Fruit fly (Drosophila melanogaster): ENCODE results near the gene RpS27A.

The RpS27A gene

DNA sequence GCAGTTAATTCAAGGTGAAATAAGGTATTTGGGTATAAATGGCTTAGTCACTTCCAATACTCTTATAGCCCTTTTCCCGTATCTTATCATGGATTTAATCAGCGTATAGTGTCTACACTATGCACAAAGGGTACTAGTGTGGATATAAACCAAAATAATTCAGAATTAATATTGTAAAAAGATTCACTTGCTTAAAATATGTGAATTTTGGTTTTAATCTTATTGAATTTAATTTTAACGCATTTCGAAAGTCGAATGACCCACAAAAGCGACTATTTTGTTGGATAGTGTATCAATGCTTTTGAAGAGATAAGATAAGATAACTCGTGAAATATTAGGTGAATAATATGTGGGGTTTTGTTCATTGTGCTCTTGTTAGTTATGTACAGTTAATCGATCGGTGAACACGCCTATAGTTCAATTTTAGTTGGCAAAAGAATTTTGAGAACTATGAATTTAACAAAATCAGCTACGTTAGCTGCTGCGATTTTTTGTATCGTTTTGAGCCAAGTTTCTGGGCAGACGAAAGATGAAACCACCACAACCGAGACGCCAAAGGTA lies 26.2 kb upstream of the RpS27A start, which contains the start of gene CG5096 (continued):
- TF ChIP-seq hbn (GFP tag; IDR thresholded peaks at IDR 0.05; ENCODE audit: partially characterized antibody) (no peak), CG11504 (tag; optimal IDR thresholded peaks at IDR 0.05) (peak; percentile 92), Kr (GFP tag; optimal IDR thresholded peaks at IDR 0.05) (no peak), CG8089 (GFP tag; optimal IDR thresholded peaks at IDR 0.05) (peak; percentile 64), CG15601 (tag; optimal IDR thresholded peaks at IDR 0.05) (peak; percentile 83), Sox100B (GFP tag; optimal IDR thresholded peaks at IDR 0.05) (peak; percentile 83), nmo (GFP tag; optimal IDR thresholded peaks at IDR 0.05) (peak; percentile 88), toy (GFP tag; IDR thresholded peaks at IDR 0.05) (peak; percentile 74; the same call in 1 of the 2 replicates), schlank (tag; optimal IDR thresholded peaks at IDR 0.05) (peak; percentile 84), B-H2 (GFP tag; optimal IDR thresholded peaks at IDR 0.05) (peak; percentile 84), Fer1 (GFP tag; optimal IDR thresholded peaks at IDR 0.05) (peak; percentile 95), unpg (GFP tag; optimal IDR thresholded peaks at IDR 0.05) (peak; percentile 92), Rfx (GFP tag; IDR thresholded peaks at IDR 0.05) (peak; percentile 93), Hey (tag; optimal IDR thresholded peaks at IDR 0.05) (no peak), CG18011 (GFP tag; optimal IDR thresholded peaks at IDR 0.05) (peak; percentile 57), Dek (tag; optimal IDR thresholded peaks at IDR 0.05) (peak; percentile 94), CG4328 (GFP tag; optimal IDR thresholded peaks at IDR 0.05) (peak; percentile 62), peb (GFP tag; IDR thresholded peaks at IDR 0.05) (peak; percentile 42; the same call in 1 of the 2 replicates), Xrp1 (GFP tag; IDR thresholded peaks at IDR 0.05) (peak; percentile 89), sc (optimal IDR thresholded peaks at IDR 0.05) (no peak), sc (GFP tag; optimal IDR thresholded peaks at IDR 0.05) (peak; percentile 51), Hr3 (GFP tag; optimal IDR thresholded peaks at IDR 0.05) (peak; percentile 79), Dll (GFP tag; IDR thresholded peaks at IDR 0.05; ENCODE audit: partially characterized antibody) (no peak), Lpt (GFP tag; optimal IDR thresholded peaks at IDR 0.05) (no peak), fd102C (GFP tag; optimal IDR thresholded peaks at IDR 0.05) (no peak), CG11093 (GFP tag; IDR thresholded peaks at IDR 0.05) (peak; percentile 65; the same call in 1 of the 3 replicates), NK7.1 (GFP tag; optimal IDR thresholded peaks at IDR 0.05) (peak; percentile 52), pb (GFP tag; optimal IDR thresholded peaks at IDR 0.05) (no peak), ken (GFP tag; IDR thresholded peaks at IDR 0.05) (peak; percentile 81; the same call in 2 of the 3 replicates), emc (GFP tag; optimal IDR thresholded peaks at IDR 0.05) (peak; percentile 59), twi (tag; optimal IDR thresholded peaks at IDR 0.05) (peak; percentile 73), Dip2 (GFP tag; IDR thresholded peaks at IDR 0.05) (no peak), lov (optimal IDR thresholded peaks at IDR 0.05) (no peak), lov (GFP tag; IDR thresholded peaks at IDR 0.05) (peak; percentile 67; the same call in 1 of the 3 replicates), knrl (GFP tag; IDR thresholded peaks at IDR 0.05; ENCODE audit: partially characterized antibody) (no peak), CG14441 (GFP tag; IDR thresholded peaks at IDR 0.05) (peak; percentile 92), Taf1 (GFP tag; IDR thresholded peaks at IDR 0.05) (peak; percentile 82), tin (GFP tag; optimal IDR thresholded peaks at IDR 0.05) (peak; percentile 67), Spps (tag; optimal IDR thresholded peaks at IDR 0.05) (peak; percentile 67), eve (GFP tag; optimal IDR thresholded peaks at IDR 0.05) (peak in 1 of 2 experiments; percentile 78), so (GFP tag; IDR thresholded peaks at IDR 0.05) (peak; percentile 93), lbe (GFP tag; optimal IDR thresholded peaks at IDR 0.05) (peak; percentile 62), shn (GFP tag; optimal IDR thresholded peaks at IDR 0.05) (peak; percentile 18), CG9215 (GFP tag; IDR thresholded peaks at IDR 0.05) (no peak; the same call in none of the 2 replicates), CG5180 (GFP tag; optimal IDR thresholded peaks at IDR 0.05) (peak; percentile 78), CoRest (tag; optimal IDR thresholded peaks at IDR 0.05) (peak; percentile 93), CG10462 (GFP tag; optimal IDR thresholded peaks at IDR 0.05) (peak; percentile 52), crc (GFP tag; optimal IDR thresholded peaks at IDR 0.05) (peak; percentile 79), Hmr (GFP tag; optimal IDR thresholded peaks at IDR 0.05) (peak; percentile 94), psq (GFP tag; optimal IDR thresholded peaks at IDR 0.05) (peak; percentile 49), CG17361 (GFP tag; IDR thresholded peaks at IDR 0.05) (peak; percentile 84; the same call in 2 of the 3 replicates)
